Fruit fly (Drosophila melanogaster): ENCODE results near the gene Alg10.

Gene Alg10

DNA sequence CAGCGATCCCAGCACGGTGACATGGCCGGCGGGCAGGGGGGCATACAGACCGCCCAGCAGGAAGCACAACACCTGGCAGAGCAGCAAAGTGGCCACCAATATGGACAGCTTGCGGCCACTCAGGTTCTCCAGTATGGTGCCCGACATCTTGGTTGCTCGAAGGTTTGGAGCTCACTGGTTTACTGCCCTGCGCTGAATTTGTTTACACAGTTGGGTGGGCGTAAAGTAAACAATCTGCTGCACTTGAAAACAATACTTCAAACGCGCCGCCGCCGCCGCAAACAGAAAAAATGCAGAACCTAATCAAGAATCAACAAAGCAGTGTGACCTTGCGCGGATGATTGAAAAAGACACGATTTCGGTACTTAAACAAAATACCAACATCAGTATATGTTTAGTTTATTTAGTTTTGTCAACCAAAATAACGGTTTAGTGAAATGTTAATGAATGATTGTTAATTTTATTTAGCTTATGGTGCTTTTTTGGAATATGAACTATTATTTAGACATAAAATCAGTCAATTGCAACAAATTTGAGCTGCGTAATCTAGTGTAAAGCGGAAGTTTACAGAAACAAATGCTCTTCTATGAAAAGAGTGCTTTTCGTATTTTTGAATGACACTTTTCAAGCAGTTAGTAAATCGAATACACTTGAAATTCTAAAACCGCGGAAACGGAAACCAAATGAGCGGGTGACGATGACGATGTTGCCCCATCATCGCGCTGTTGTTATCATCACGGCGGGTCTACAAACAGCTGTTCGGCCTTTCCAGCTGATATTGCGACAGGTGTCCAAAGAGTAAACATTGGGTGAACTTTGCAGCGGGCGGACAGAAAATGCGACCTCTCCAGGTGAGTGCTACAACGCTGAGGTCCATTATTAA, 4.8 kb downstream of the Alg10 start, which contains the start of the genes wls and Adck5 (continued):
- TF ChIP-seq wek (GFP tag; optimal IDR thresholded peaks at IDR 0.05) (peak; percentile 62), YL-1 (GFP tag; optimal IDR thresholded peaks at IDR 0.05) (peak; percentile 41), CG9609 (GFP tag; optimal IDR thresholded peaks at IDR 0.05) (peak; percentile 2), CG4707 (GFP tag; optimal IDR thresholded peaks at IDR 0.05) (peak; percentile 45), Ptx1 (GFP tag; IDR thresholded peaks at IDR 0.05) (no peak), CG2875 (GFP tag; optimal IDR thresholded peaks at IDR 0.05) (peak; percentile 25), Nf-YB (GFP tag; optimal IDR thresholded peaks at IDR 0.05) (no peak), CG13775 (GFP tag; optimal IDR thresholded peaks at IDR 0.05) (peak; percentile 58), Mes4 (GFP tag; optimal IDR thresholded peaks at IDR 0.05) (peak; percentile 63), CG9817 (tag; optimal IDR thresholded peaks at IDR 0.05) (peak; percentile 17), org-1 (GFP tag; optimal IDR thresholded peaks at IDR 0.05) (peak; percentile 25), NfI (GFP tag; optimal IDR thresholded peaks at IDR 0.05) (peak; percentile 71), Rx (GFP tag; IDR thresholded peaks at IDR 0.05) (no peak), trem (tag; optimal IDR thresholded peaks at IDR 0.05) (peak; percentile 5), CTCF (GFP tag; optimal IDR thresholded peaks at IDR 0.05) (peak; percentile 62), pzg (GFP tag; optimal IDR thresholded peaks at IDR 0.05) (peak; percentile 41), CG17361 (GFP tag; IDR thresholded peaks at IDR 0.05) (peak; percentile 62; the same call in 2 of the 3 replicates), CG7839 (tag; optimal IDR thresholded peaks at IDR 0.05) (no peak), CG13894 (tag; optimal IDR thresholded peaks at IDR 0.05) (no peak), Meics (GFP tag; optimal IDR thresholded peaks at IDR 0.05) (peak; percentile 76), insv (GFP tag; optimal IDR thresholded peaks at IDR 0.05) (peak in 1 of 2 experiments; percentile 70), CG12942 (GFP tag; optimal IDR thresholded peaks at IDR 0.05) (no peak), zen2 (GFP tag; IDR thresholded peaks at IDR 0.05; ENCODE audit: partially characterized antibody) (peak; percentile 41; the same call in 2 of the 3 replicates), CG6791 (GFP tag; IDR thresholded peaks at IDR 0.05; ENCODE audit: partially characterized antibody) (0 out of 3 replicates have a peak, but pooled peaks have one; percentile 20), CG1529 (GFP tag; optimal IDR thresholded peaks at IDR 0.05) (peak; percentile 21), Atf6 (GFP tag; IDR thresholded peaks at IDR 0.05) (0 out of 2 replicates have a peak, but pooled peaks have one; percentile 26), Asciz (GFP tag; optimal IDR thresholded peaks at IDR 0.05) (no peak), HLH3B (GFP tag; IDR thresholded peaks at IDR 0.05) (no peak), Ets97D (GFP tag; optimal IDR thresholded peaks at IDR 0.05) (peak; percentile 98), CG2202 (tag; optimal IDR thresholded peaks at IDR 0.05) (peak; percentile 50), CG9797 (GFP tag; optimal IDR thresholded peaks at IDR 0.05) (peak; percentile 70), fd3F (GFP tag; optimal IDR thresholded peaks at IDR 0.05) (peak; percentile 13), CG2199 (GFP tag; IDR thresholded peaks at IDR 0.05) (no peak), CG13287 (GFP tag; IDR thresholded peaks at IDR 0.05; ENCODE audit: partially characterized antibody) (peak; percentile 12; the same call in 1 of the 2 replicates), CG6813 (GFP tag; optimal IDR thresholded peaks at IDR 0.05) (peak; percentile 67), gce (GFP tag; IDR thresholded peaks at IDR 0.05) (peak; percentile 64; the same call in 1 of the 3 replicates), sima (GFP tag; optimal IDR thresholded peaks at IDR 0.05) (no peak), p53 (GFP tag; optimal IDR thresholded peaks at IDR 0.05) (peak; percentile 7), jing (GFP tag; optimal IDR thresholded peaks at IDR 0.05) (no peak), CG12391 (tag; optimal IDR thresholded peaks at IDR 0.05) (peak; percentile 62), CG18599 (GFP tag; optimal IDR thresholded peaks at IDR 0.05) (peak; percentile 61), CG10274 (GFP tag; optimal IDR thresholded peaks at IDR 0.05) (peak; percentile 32), H15 (GFP tag; IDR thresholded peaks at IDR 0.05) (no peak), CG32532 (GFP tag; IDR thresholded peaks at IDR 0.05) (0 out of 2 replicates have a peak, but pooled peaks have one; percentile 32), Ets65A (GFP tag) (no peak), CG7357 (GFP tag; IDR thresholded peaks at IDR 0.05) (no peak), cad (GFP tag; optimal IDR thresholded peaks at IDR 0.05) (no peak), ro (GFP tag; IDR thresholded peaks at IDR 0.05) (no peak)

Data from whole organism, embryonic.